Comparison of ENCODE assay signal across 1 fruit fly cellular context in the genomic region with DNA sequence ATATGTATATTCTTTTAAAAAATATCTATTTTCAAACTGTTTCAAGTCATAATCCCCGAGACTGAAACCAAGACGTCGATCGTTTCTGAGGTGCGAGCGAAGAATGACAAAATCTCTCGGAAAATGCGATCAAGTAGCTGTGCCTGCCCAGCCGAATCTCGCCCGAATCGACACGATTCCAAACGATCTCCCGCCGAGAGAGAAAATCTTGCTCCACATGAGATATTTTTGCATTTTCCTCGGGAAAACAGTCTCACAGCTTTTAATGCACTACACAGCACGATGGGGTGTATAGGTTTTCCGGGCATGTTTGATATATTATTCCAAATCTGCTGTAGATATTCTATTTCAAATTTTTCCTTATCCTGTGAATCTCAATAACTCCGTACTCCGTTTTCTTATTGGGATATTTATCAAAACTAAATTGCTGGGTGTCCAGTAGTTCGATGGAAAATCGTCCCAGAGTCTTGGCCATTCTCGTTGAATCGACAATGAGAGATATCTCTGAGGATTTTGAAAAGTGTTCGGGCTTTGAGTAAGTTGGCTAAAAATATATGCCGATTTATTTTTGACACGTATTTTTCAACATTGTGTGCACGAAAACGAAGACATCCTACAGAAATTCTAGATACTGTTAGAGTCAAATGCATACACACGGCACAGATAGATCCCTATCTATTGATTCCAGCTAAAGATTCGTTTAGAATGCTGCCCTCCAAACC.
TF ChIP-seq lines count a peak whose summit lies in the region.

A gene (minus strand): TSS at position 88 of the 722 bp plus-strand sequence.

TF ChIP-seq in whole organism, embryonic, 481 proteins besides CTCF, POLR2A, EP300 and RAD21 (continued from another document and continues in another):
- peak; percentile 90 for TF ChIP-seq al (GFP tag; IDR thresholded peaks at IDR 0.05; lab: Robert Waterston, UW)
- peak; percentile 83 for TF ChIP-seq trh (GFP tag; optimal IDR thresholded peaks at IDR 0.05; lab: Kevin White, UChicago)
- TF ChIP-seq CG17186 (GFP tag; optimal IDR thresholded peaks at IDR 0.05; lab: Kevin White, UChicago) = peak; percentile 27
- peak; percentile 61 for TF ChIP-seq CG7987 (GFP tag; optimal IDR thresholded peaks at IDR 0.05; lab: Kevin White, UChicago)
- peak; percentile 85 for TF ChIP-seq Gug (GFP tag; IDR thresholded peaks at IDR 0.05; lab: Robert Waterston, UW)
- TF ChIP-seq CG10431 (GFP tag; optimal IDR thresholded peaks at IDR 0.05; lab: Kevin White, UChicago) = peak; percentile 77
- peak; percentile 95 for TF ChIP-seq nmo (GFP tag; optimal IDR thresholded peaks at IDR 0.05; lab: Kevin White, UChicago)
- no peak for TF ChIP-seq knrl (GFP tag; IDR thresholded peaks at IDR 0.05; lab: Robert Waterston, UW; ENCODE audit: partially characterized antibody)
- TF ChIP-seq Mes4 (GFP tag; optimal IDR thresholded peaks at IDR 0.05; lab: Kevin White, UChicago) = peak; percentile 92
- peak; percentile 93 for TF ChIP-seq chn (GFP tag; optimal IDR thresholded peaks at IDR 0.05; lab: Kevin White, UChicago)
- peak; percentile 93 for TF ChIP-seq CG1603 (tag; optimal IDR thresholded peaks at IDR 0.05; lab: Kevin White, UChicago)
- peak; percentile 85 for TF ChIP-seq Usf (GFP tag; optimal IDR thresholded peaks at IDR 0.05; lab: Kevin White, UChicago)
- TF ChIP-seq disco-r (GFP tag; optimal IDR thresholded peaks at IDR 0.05; lab: Kevin White, UChicago) = peak; percentile 77
- TF ChIP-seq ssp (GFP tag; IDR thresholded peaks at IDR 0.05; lab: Robert Waterston, UW) = peak; percentile 76
- peak in 1 of 2 experiments; percentile 94 for TF ChIP-seq eve (GFP tag; optimal IDR thresholded peaks at IDR 0.05; lab: Kevin White, UChicago)
- TF ChIP-seq HLH3B (GFP tag; IDR thresholded peaks at IDR 0.05; lab: Robert Waterston, UW) = peak; percentile 91
- TF ChIP-seq so (GFP tag; IDR thresholded peaks at IDR 0.05; lab: Robert Waterston, UW) = peak; percentile 93
- TF ChIP-seq Rx (GFP tag; IDR thresholded peaks at IDR 0.05; lab: Robert Waterston, UW) = peak; percentile 82
- peak; percentile 77 for TF ChIP-seq Nf-YA (GFP tag; IDR thresholded peaks at IDR 0.05; lab: Robert Waterston, UW)
- peak; percentile 92 for TF ChIP-seq Atf-2 (GFP tag; optimal IDR thresholded peaks at IDR 0.05; lab: Kevin White, UChicago)
- peak in 1 of 2 experiments; percentile 24 for TF ChIP-seq Hr78 (GFP tag; optimal IDR thresholded peaks at IDR 0.05; lab: Kevin White, UChicago)
- peak; percentile 75 for TF ChIP-seq CG3838 (GFP tag; optimal IDR thresholded peaks at IDR 0.05; lab: Kevin White, UChicago)
- no peak for TF ChIP-seq aop (GFP tag; IDR thresholded peaks at IDR 0.05; lab: Robert Waterston, UW)
- peak; percentile 62 for TF ChIP-seq Ravus (GFP tag; IDR thresholded peaks at IDR 0.05; lab: Robert Waterston, UW)
- TF ChIP-seq CG12942 (GFP tag; optimal IDR thresholded peaks at IDR 0.05; lab: Kevin White, UChicago) = peak; percentile 86
- TF ChIP-seq CG16863 (GFP tag; optimal IDR thresholded peaks at IDR 0.05; lab: Kevin White, UChicago) = peak; percentile 94
- peak; percentile 82 for TF ChIP-seq ham (GFP tag; IDR thresholded peaks at IDR 0.05; lab: Robert Waterston, UW)
- peak; percentile 67 for TF ChIP-seq klu (GFP tag; IDR thresholded peaks at IDR 0.05; lab: Robert Waterston, UW)
- TF ChIP-seq CG11723 (GFP tag; optimal IDR thresholded peaks at IDR 0.05; lab: Kevin White, UChicago) = peak; percentile 85
- TF ChIP-seq CG4820 (GFP tag; optimal IDR thresholded peaks at IDR 0.05; lab: Kevin White, UChicago) = peak; percentile 74
- peak; percentile 75 for TF ChIP-seq Gsc (GFP tag; IDR thresholded peaks at IDR 0.05; lab: Robert Waterston, UW)
- TF ChIP-seq CG2202 (tag; optimal IDR thresholded peaks at IDR 0.05; lab: Kevin White, UChicago) = peak; percentile 83
- peak; percentile 89 for TF ChIP-seq CG9215 (GFP tag; IDR thresholded peaks at IDR 0.05; lab: Robert Waterston, UW)
- peak; percentile 90 for TF ChIP-seq CG10543 (GFP tag; optimal IDR thresholded peaks at IDR 0.05; lab: Kevin White, UChicago)
- TF ChIP-seq lola (GFP tag; optimal IDR thresholded peaks at IDR 0.05; lab: Kevin White, UChicago) = peak in 1 of 3 experiments; percentile 91
- TF ChIP-seq tll (GFP tag; optimal IDR thresholded peaks at IDR 0.05; lab: Kevin White, UChicago) = no peak
- peak; percentile 87 for TF ChIP-seq wor (GFP tag; IDR thresholded peaks at IDR 0.05; lab: Robert Waterston, UW)
- TF ChIP-seq CG5180 (GFP tag; optimal IDR thresholded peaks at IDR 0.05; lab: Kevin White, UChicago) = peak; percentile 66
- TF ChIP-seq Hsf (GFP tag; optimal IDR thresholded peaks at IDR 0.05; lab: Kevin White, UChicago) = peak; percentile 94
- peak; percentile 29 for TF ChIP-seq Elba2 (GFP tag; optimal IDR thresholded peaks at IDR 0.05; lab: Kevin White, UChicago)
- peak; percentile 96 for TF ChIP-seq ci (GFP tag; IDR thresholded peaks at IDR 0.05; lab: Robert Waterston, UW)
- TF ChIP-seq CG14441 (GFP tag; IDR thresholded peaks at IDR 0.05; lab: Robert Waterston, UW) = peak; percentile 93
- TF ChIP-seq jing (GFP tag; optimal IDR thresholded peaks at IDR 0.05; lab: Kevin White, UChicago) = peak; percentile 89
- TF ChIP-seq CG2678 (tag; optimal IDR thresholded peaks at IDR 0.05; lab: Kevin White, UChicago) = peak; percentile 95
- peak; percentile 91 for TF ChIP-seq CG1602 (GFP tag; optimal IDR thresholded peaks at IDR 0.05; lab: Kevin White, UChicago)
- peak; percentile 72 for TF ChIP-seq btn (GFP tag; optimal IDR thresholded peaks at IDR 0.05; lab: Kevin White, UChicago)
- TF ChIP-seq Atf3 (GFP tag; optimal IDR thresholded peaks at IDR 0.05; lab: Kevin White, UChicago) = peak; percentile 88
- TF ChIP-seq ftz-f1 (GFP tag; optimal IDR thresholded peaks at IDR 0.05; lab: Kevin White, UChicago) = no peak
- TF ChIP-seq CG11456 (GFP tag; IDR thresholded peaks at IDR 0.05; lab: Robert Waterston, UW) = peak; percentile 87
- TF ChIP-seq zfh2 (GFP tag; optimal IDR thresholded peaks at IDR 0.05; lab: Kevin White, UChicago) = peak; percentile 92
- peak; percentile 83 for TF ChIP-seq ase (GFP tag; IDR thresholded peaks at IDR 0.05; lab: Robert Waterston, UW)
- TF ChIP-seq H2.0 (GFP tag; IDR thresholded peaks at IDR 0.05; lab: Robert Waterston, UW) = peak; percentile 91
- peak; percentile 71 for TF ChIP-seq Camta (GFP tag; optimal IDR thresholded peaks at IDR 0.05; lab: Kevin White, UChicago)
- no peak for TF ChIP-seq unc-4 (GFP tag; IDR thresholded peaks at IDR 0.05; lab: Robert Waterston, UW; ENCODE audit: partially characterized antibody)
- TF ChIP-seq CG17361 (GFP tag; IDR thresholded peaks at IDR 0.05; lab: Robert Waterston, UW) = peak; percentile 86
- peak; percentile 94 for TF ChIP-seq CG7786 (GFP tag; optimal IDR thresholded peaks at IDR 0.05; lab: Kevin White, UChicago)
- peak in 1 of 2 experiments; percentile 50 for TF ChIP-seq insv (GFP tag; optimal IDR thresholded peaks at IDR 0.05; lab: Kevin White, UChicago)
- TF ChIP-seq CG15696 (tag; optimal IDR thresholded peaks at IDR 0.05; lab: Kevin White, UChicago) = peak; percentile 42
- TF ChIP-seq jumu (GFP tag; optimal IDR thresholded peaks at IDR 0.05; lab: Kevin White, UChicago) = peak; percentile 87
- peak; percentile 88 for TF ChIP-seq tgo (GFP tag; IDR thresholded peaks at IDR 0.05; lab: Robert Waterston, UW)
- TF ChIP-seq CG9797 (GFP tag; optimal IDR thresholded peaks at IDR 0.05; lab: Kevin White, UChicago) = no peak
- TF ChIP-seq CG15514 (GFP tag; optimal IDR thresholded peaks at IDR 0.05; lab: Kevin White, UChicago) = peak; percentile 59
- peak; percentile 68 for TF ChIP-seq CG10321 (GFP tag; IDR thresholded peaks at IDR 0.05; lab: Robert Waterston, UW)
- peak; percentile 89 for TF ChIP-seq Abd-B (GFP tag; optimal IDR thresholded peaks at IDR 0.05; lab: Kevin White, UChicago)
- peak; percentile 81 for TF ChIP-seq Spps (tag; optimal IDR thresholded peaks at IDR 0.05; lab: Kevin White, UChicago)
- TF ChIP-seq GATAe (GFP tag; conservative IDR thresholded peaks at IDR 0.05; lab: Robert Waterston, UW) = peak; percentile 21; the same call in 1 of the 2 replicates
- TF ChIP-seq pros (GFP tag; optimal IDR thresholded peaks at IDR 0.05; lab: Kevin White, UChicago) = no peak
- peak; percentile 93 for TF ChIP-seq CG7839 (tag; optimal IDR thresholded peaks at IDR 0.05; lab: Kevin White, UChicago)
- peak; percentile 80 for TF ChIP-seq gro (GFP tag; optimal IDR thresholded peaks at IDR 0.05; lab: Kevin White, UChicago)
- peak; percentile 64 for TF ChIP-seq zen (tag; optimal IDR thresholded peaks at IDR 0.05; lab: Kevin White, UChicago)
- peak; percentile 90 for TF ChIP-seq Dbx (GFP tag; IDR thresholded peaks at IDR 0.05; lab: Robert Waterston, UW)
- TF ChIP-seq vfl (GFP tag; optimal IDR thresholded peaks at IDR 0.05; lab: Kevin White, UChicago) = peak; percentile 74
- peak; percentile 42 for TF ChIP-seq CG2116 (GFP tag; optimal IDR thresholded peaks at IDR 0.05; lab: Kevin White, UChicago)
- peak; percentile 94 for TF ChIP-seq lilli (GFP tag; optimal IDR thresholded peaks at IDR 0.05; lab: Kevin White, UChicago)
- TF ChIP-seq HLH4C (GFP tag; IDR thresholded peaks at IDR 0.05; lab: Robert Waterston, UW; ENCODE audit: partially characterized antibody) = no peak
- peak; percentile 94 for TF ChIP-seq HmgZ (tag; optimal IDR thresholded peaks at IDR 0.05; lab: Kevin White, UChicago)
- TF ChIP-seq salm (tag; optimal IDR thresholded peaks at IDR 0.05; lab: Kevin White, UChicago) = peak; percentile 81
- peak; percentile 94 for TF ChIP-seq grau (tag; optimal IDR thresholded peaks at IDR 0.05; lab: Kevin White, UChicago)
- TF ChIP-seq Sin3A (optimal IDR thresholded peaks at IDR 0.05; lab: Kevin White, UChicago) = no peak
- TF ChIP-seq croc (GFP tag; conservative IDR thresholded peaks at IDR 0.05; lab: Robert Waterston, UW) = peak; percentile 84
- peak; percentile 86 for TF ChIP-seq org-1 (GFP tag; optimal IDR thresholded peaks at IDR 0.05; lab: Kevin White, UChicago)
- peak; percentile 73 for TF ChIP-seq Nf-YC (tag; optimal IDR thresholded peaks at IDR 0.05; lab: Kevin White, UChicago)
- TF ChIP-seq CG4617 (GFP tag; optimal IDR thresholded peaks at IDR 0.05; lab: Kevin White, UChicago; ENCODE audit: borderline replicate concordance) = peak; percentile 75
- TF ChIP-seq odd (GFP tag; optimal IDR thresholded peaks at IDR 0.05; lab: Kevin White, UChicago) = peak; percentile 82
- peak; percentile 91 for TF ChIP-seq CG12391 (tag; optimal IDR thresholded peaks at IDR 0.05; lab: Kevin White, UChicago)
- TF ChIP-seq Dll (GFP tag; IDR thresholded peaks at IDR 0.05; lab: Robert Waterston, UW; ENCODE audit: partially characterized antibody) = no peak
- peak; percentile 72 for TF ChIP-seq CG10274 (GFP tag; optimal IDR thresholded peaks at IDR 0.05; lab: Kevin White, UChicago)
- no peak for TF ChIP-seq CG8478 (optimal IDR thresholded peaks at IDR 0.05; lab: Kevin White, UChicago)
- peak; percentile 92 for TF ChIP-seq dmrt99B (tag; optimal IDR thresholded peaks at IDR 0.05; lab: Kevin White, UChicago)
- TF ChIP-seq mirr (GFP tag; optimal IDR thresholded peaks at IDR 0.05; lab: Kevin White, UChicago) = peak; percentile 95
- TF ChIP-seq CG34376 (GFP tag; optimal IDR thresholded peaks at IDR 0.05; lab: Kevin White, UChicago) = peak; percentile 81
- peak; percentile 83 for TF ChIP-seq CG3163 (GFP tag; optimal IDR thresholded peaks at IDR 0.05; lab: Kevin White, UChicago)
- peak; percentile 94 for TF ChIP-seq vvl (GFP tag; IDR thresholded peaks at IDR 0.05; lab: Robert Waterston, UW)
- peak; percentile 94 for TF ChIP-seq CG34422 (GFP tag; IDR thresholded peaks at IDR 0.05; lab: Robert Waterston, UW)
- TF ChIP-seq ara (GFP tag; IDR thresholded peaks at IDR 0.05; lab: Robert Waterston, UW) = peak; percentile 93
- peak; percentile 93 for TF ChIP-seq CG3847 (GFP tag; IDR thresholded peaks at IDR 0.05; lab: Robert Waterston, UW)
- TF ChIP-seq Dref (GFP tag; IDR thresholded peaks at IDR 0.05; lab: Robert Waterston, UW) = no peak
- 0 out of 2 replicates have a peak, but pooled peaks have one; percentile 19 for TF ChIP-seq ro (GFP tag; IDR thresholded peaks at IDR 0.05; lab: Robert Waterston, UW)
- TF ChIP-seq Optix (GFP tag; IDR thresholded peaks at IDR 0.05; lab: Robert Waterston, UW) = peak; percentile 91
- TF ChIP-seq luna (GFP tag; optimal IDR thresholded peaks at IDR 0.05; lab: Kevin White, UChicago) = no peak
- TF ChIP-seq nau (GFP tag; optimal IDR thresholded peaks at IDR 0.05; lab: Kevin White, UChicago) = peak; percentile 44
- peak; percentile 81 for TF ChIP-seq CG5953 (GFP tag; IDR thresholded peaks at IDR 0.05; lab: Robert Waterston, UW)
- peak; percentile 75 for TF ChIP-seq CG3281 (GFP tag; optimal IDR thresholded peaks at IDR 0.05; lab: Kevin White, UChicago)
- TF ChIP-seq her (GFP tag; optimal IDR thresholded peaks at IDR 0.05; lab: Kevin White, UChicago) = peak; percentile 87
- peak; percentile 58; the same call in 1 of the 2 replicates for TF ChIP-seq dati (GFP tag; IDR thresholded peaks at IDR 0.05; lab: Robert Waterston, UW)
- peak; percentile 3 for TF ChIP-seq Dp (GFP tag; optimal IDR thresholded peaks at IDR 0.05; lab: Kevin White, UChicago)
- TF ChIP-seq CG18619 (GFP tag; optimal IDR thresholded peaks at IDR 0.05; lab: Kevin White, UChicago) = peak; percentile 90
- TF ChIP-seq Kr (GFP tag; optimal IDR thresholded peaks at IDR 0.05; lab: Kevin White, UChicago) = no peak
- peak; percentile 55; the same call in 1 of the 2 replicates for TF ChIP-seq CG4360 (GFP tag; IDR thresholded peaks at IDR 0.05; lab: Robert Waterston, UW)
- peak; percentile 57 for TF ChIP-seq Hey (tag; optimal IDR thresholded peaks at IDR 0.05; lab: Kevin White, UChicago)
- peak; percentile 72; the same call in 2 of the 3 replicates for TF ChIP-seq CG11560 (tag; IDR thresholded peaks at IDR 0.05; lab: Robert Waterston, UW)
- TF ChIP-seq CG2889 (GFP tag; IDR thresholded peaks at IDR 0.05; lab: Robert Waterston, UW) = peak; percentile 87
- TF ChIP-seq CG7556 (GFP tag; optimal IDR thresholded peaks at IDR 0.05; lab: Kevin White, UChicago) = peak; percentile 86
- peak; percentile 65 for TF ChIP-seq eyg (GFP tag; optimal IDR thresholded peaks at IDR 0.05; lab: Kevin White, UChicago)
- TF ChIP-seq CG7271 (tag; optimal IDR thresholded peaks at IDR 0.05; lab: Kevin White, UChicago) = peak; percentile 55
- peak; percentile 70 for TF ChIP-seq CG14710 (tag; optimal IDR thresholded peaks at IDR 0.05; lab: Kevin White, UChicago)
- peak; percentile 92 for TF ChIP-seq CrebB (tag; optimal IDR thresholded peaks at IDR 0.05; lab: Kevin White, UChicago)
- TF ChIP-seq MTF-1 (GFP tag; optimal IDR thresholded peaks at IDR 0.05; lab: Kevin White, UChicago; ENCODE audit: borderline replicate concordance) = peak; percentile 68
- TF ChIP-seq NK7.1 (GFP tag; optimal IDR thresholded peaks at IDR 0.05; lab: Kevin White, UChicago) = peak; percentile 82
- TF ChIP-seq maf-S (GFP tag; optimal IDR thresholded peaks at IDR 0.05; lab: Kevin White, UChicago) = peak; percentile 82
- peak; percentile 45 for TF ChIP-seq kah (GFP tag; optimal IDR thresholded peaks at IDR 0.05; lab: Kevin White, UChicago)
